Worm (Caenorhabditis elegans): ENCODE results near the gene srv-26.
"Not testable (repeated sequence)": the region's sequence is repeated elsewhere in the genome, so short reads cannot be mapped to it uniquely, and the experiment has no call there.

srv-26 gene

DNA sequence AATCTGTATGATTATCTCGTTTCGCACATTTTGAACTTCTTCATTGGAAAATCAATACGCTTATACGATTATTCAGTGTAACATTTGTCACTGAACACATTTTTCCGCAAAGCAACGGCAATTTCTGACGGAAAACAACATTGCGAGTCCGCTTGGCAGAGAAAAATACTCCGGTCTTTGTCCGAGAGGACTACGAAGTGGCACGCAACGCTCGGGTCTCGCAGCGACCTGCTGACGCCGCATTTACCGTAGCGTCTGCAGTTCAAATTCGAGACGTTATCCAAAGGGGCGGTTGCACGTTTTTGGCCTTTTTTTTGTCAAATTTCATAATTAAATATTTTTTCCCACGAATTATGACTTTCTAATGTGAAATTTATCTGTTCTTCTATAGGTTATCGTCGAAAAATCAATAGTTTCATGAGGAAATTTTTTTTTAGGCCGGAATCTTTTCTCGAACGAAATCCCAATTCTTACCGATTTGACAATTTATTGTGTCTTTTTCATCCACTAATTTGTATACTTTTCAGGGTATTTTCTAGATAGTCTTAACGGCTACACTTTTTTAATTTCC, 22.1 kb upstream of the srv-26 start, which contains the start of gene sqd-1:
Gene sqd-1, plus strand, starts transcription at position 521 of the 571 bp plus-strand sequence.
- TF ChIP-seq W03F9.2 (tag; optimal IDR thresholded peaks at IDR 0.05) (peak; percentile 100), dao-5 (tag; optimal IDR thresholded peaks at IDR 0.05) (no peak), him-1 (tag; optimal IDR thresholded peaks at IDR 0.05) (peak; percentile 86)

ce11 chrIV:6321667-6322066, 20.0 kb upstream of the srv-26 start, which contains the start of gene Y73B6BL.29:
TSS of gene Y73B6BL.29 (plus strand) at chrIV:6321929.
- TF ChIP-seq W03F9.2 (tag; optimal IDR thresholded peaks at IDR 0.05) (peak; percentile 99), dao-5 (tag; optimal IDR thresholded peaks at IDR 0.05) (no peak), him-1 (tag; optimal IDR thresholded peaks at IDR 0.05) (peak; percentile 62)

DNA sequence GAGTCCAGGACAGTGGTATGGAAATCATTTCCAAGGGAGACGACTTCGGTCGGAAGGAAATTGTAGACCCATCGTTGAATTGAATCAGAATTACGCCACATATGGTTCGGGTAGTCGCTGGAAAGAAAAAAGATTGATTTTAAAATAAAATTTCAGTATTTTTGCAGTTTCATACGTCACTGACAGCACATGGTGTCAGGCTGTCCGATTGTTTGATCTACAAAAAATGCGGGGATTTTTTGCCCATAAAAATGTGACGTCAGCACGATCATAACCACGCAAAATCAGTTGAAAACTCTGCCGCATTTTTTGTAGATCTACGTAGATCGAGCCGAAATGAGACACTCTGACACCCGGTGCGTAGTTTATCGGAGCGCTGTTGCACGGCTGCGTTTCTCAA, 15.7 kb upstream of the srv-26 start, which contains the start of gene Y73B6BL.12:
Gene Y73B6BL.12, minus strand, starts transcription at position 101 of the 400 bp plus-strand sequence.
- not testable (repeated sequence) for TF ChIP-seq him-1, dao-5, W03F9.2 (tag; optimal IDR thresholded peaks at IDR 0.05)

DNA sequence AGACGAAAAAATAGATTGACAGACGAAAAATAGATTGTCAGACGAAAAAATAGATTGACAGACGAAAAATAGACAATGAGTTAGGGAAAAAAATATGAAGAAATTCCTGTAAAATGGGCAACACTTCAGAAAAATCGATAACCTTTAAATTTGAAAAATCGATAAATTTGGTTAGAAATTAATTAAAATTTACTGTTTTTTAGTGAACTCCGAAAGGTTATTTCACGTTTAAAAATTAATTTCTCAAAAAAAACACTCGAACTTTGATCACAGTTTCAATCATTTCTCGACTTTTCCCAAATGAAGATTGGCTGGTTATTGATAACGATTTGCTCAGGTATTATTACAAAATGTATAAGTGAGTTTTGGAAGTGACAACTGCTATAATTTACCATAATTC, 5.8 kb upstream of the srv-26 start, which contains the start of gene csp-2:
Gene csp-2, plus strand, starts transcription at position 301 of the 400 bp plus-strand sequence.
- TF ChIP-seq dao-5 (tag; optimal IDR thresholded peaks at IDR 0.05), result no peak
- TF ChIP-seq him-1 (tag; optimal IDR thresholded peaks at IDR 0.05), result no peak
- no peak for TF ChIP-seq W03F9.2 (tag; optimal IDR thresholded peaks at IDR 0.05)

DNA sequence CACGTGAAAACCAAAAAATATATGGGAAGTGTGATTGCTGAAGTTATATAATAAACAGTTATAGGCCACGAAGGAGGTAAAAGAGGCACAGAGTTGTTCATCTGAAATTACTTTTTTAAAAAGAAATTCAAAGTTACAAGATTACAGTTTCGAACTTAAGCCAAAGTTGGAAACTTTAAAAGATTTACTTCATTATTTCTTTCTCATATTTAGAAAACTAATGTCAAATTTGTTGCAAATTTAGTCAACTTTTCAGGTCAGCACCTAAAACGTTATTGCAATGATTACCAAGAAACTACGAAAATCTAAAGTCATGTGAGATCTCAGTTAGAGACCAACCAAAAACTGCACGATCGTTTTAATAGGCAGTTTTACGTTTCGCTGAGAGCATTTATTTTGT, 2.0 kb upstream of the srv-26 start, which contains the start of gene srv-25:
Gene srv-25, minus strand, starts transcription at position 101 of the 400 bp plus-strand sequence.
- no peak for TF ChIP-seq him-1 (tag; optimal IDR thresholded peaks at IDR 0.05)
- TF ChIP-seq W03F9.2 (tag; optimal IDR thresholded peaks at IDR 0.05), result no peak
- no peak for TF ChIP-seq dao-5 (tag; optimal IDR thresholded peaks at IDR 0.05)

DNA sequence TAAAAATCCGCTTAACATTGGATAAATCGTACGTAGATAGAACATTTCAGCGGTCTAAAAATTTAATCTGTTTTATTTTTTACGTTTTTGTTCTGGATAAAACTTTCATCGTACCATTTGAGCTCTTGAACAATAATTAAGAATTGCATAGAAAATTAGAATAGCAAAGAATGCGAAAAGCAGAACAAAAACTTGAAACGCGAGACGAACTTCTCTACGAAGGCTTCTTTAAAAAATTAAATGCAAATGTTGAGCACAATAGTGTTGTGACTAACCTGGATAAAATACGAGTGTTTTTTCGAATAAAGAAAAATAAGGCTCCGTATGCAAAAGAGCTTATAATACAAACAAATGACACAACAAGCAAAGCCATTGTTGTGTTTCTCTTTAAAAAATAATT, 2.1 kb downstream of the srv-26 start:
- TF ChIP-seq him-1 (tag; optimal IDR thresholded peaks at IDR 0.05), result no peak
- no peak for TF ChIP-seq W03F9.2 (tag; optimal IDR thresholded peaks at IDR 0.05)
- TF ChIP-seq dao-5 (tag; optimal IDR thresholded peaks at IDR 0.05), result no peak

DNA sequence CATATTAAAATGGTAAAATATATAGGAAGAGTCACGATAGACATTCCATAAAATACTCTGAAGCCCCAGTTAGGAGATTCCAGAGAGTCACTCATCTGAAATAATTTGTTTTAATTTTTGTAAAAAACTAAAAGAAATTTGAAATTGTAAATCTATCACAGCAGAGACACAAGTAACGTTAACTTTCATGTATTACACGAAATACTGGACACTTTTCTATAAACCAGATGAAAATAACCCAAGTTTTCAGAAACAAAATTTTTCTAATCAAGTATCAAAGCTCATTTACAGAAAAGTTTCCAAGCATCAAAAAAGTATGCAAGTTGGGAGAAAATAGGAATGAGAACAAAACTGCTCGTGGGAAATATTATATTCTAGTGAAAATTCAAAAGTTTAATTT, 3.4 kb downstream of the srv-26 start, which contains the start of gene srv-27:
Gene srv-27, minus strand, starts transcription at position 101 of the 400 bp plus-strand sequence.
- TF ChIP-seq him-1 (tag; optimal IDR thresholded peaks at IDR 0.05) (no peak), dao-5 (tag; optimal IDR thresholded peaks at IDR 0.05) (no peak), W03F9.2 (tag; optimal IDR thresholded peaks at IDR 0.05) (no peak)

DNA sequence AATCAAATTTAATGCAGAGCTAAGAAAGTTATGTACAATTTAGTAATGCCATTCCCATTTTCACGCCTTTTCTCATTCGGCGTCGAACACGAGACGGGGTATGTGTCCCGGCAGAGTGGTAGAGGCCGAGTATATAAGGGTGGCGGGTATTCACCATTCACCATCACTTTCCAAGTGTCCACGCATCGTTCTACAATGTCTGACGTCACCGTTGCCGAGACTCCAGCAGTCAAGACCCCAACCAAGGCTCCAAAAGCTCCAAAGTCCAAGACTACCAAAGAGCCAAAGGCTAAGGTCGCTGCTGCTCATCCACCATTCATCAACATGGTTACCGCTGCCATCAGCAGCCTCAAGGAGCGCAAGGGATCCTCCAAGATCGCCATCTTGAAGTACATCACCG, 7.6 kb downstream of the srv-26 start, which contains the start of gene hil-2:
Gene hil-2, plus strand, starts transcription at position 160 of the 400 bp plus-strand sequence.
- TF ChIP-seq dao-5 (tag; optimal IDR thresholded peaks at IDR 0.05) (no peak), W03F9.2 (tag; optimal IDR thresholded peaks at IDR 0.05) (no peak), him-1 (tag; optimal IDR thresholded peaks at IDR 0.05) (no peak)

- no peak for TF ChIP-seq him-1 (tag; optimal IDR thresholded peaks at IDR 0.05)
Observed at ce11 chrIV:6290741-6291140, 10.9 kb downstream of the srv-26 start, which contains the start of gene srv-24. TSS of gene srv-24 (minus strand) at chrIV:6290841.

DNA sequence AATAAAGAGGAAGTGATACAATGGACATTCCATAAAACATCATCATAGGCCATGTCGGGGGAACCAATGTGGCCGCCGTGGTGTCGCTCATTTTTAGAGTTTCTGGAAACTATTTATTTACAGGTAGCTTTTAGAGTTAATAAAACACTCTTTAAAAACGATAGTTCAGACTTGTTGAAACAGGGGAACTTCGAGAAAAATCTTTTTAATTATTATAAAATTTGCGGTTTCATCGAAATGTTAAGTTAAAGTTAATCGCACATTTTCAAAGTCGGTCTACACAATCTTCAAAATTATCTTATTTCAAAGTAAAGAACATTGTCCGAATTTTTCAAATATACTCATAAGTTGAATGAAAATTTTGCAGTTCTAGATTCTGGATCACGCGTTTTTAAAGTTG, 17.4 kb downstream of the srv-26 start, which contains the start of gene ops-1:
Gene ops-1, minus strand, starts transcription at position 101 of the 400 bp plus-strand sequence.
- TF ChIP-seq him-1 (tag; optimal IDR thresholded peaks at IDR 0.05) (no peak), dao-5 (tag; optimal IDR thresholded peaks at IDR 0.05) (no peak), W03F9.2 (tag; optimal IDR thresholded peaks at IDR 0.05) (no peak)

DNA sequence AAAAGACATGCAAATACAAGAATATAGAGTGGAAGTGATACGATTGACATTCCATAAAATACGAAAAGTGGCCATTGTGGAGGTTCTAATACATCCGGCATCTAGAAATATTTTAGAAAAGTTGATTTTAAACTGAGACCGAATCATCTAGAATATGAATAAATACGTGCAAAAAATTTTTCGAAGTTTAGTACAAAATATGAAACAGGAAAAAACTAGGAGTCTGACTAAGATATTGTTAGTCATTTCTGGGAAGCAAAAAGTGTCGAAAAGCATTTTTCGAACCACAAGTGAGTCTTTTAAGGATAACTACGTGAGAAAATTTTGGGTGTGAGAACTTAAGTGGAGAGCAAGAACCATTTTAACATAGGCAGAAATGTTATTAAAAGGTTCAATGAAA, 19.5 kb downstream of the srv-26 start, which contains the start of gene srv-32:
Gene srv-32, minus strand, starts transcription at position 101 of the 400 bp plus-strand sequence.
- TF ChIP-seq W03F9.2 (tag; optimal IDR thresholded peaks at IDR 0.05) (no peak), him-1 (tag; optimal IDR thresholded peaks at IDR 0.05) (no peak), dao-5 (tag; optimal IDR thresholded peaks at IDR 0.05) (no peak)

- TF ChIP-seq W03F9.2 (tag; optimal IDR thresholded peaks at IDR 0.05) (no peak), him-1 (tag; optimal IDR thresholded peaks at IDR 0.05) (no peak)
Observed at ce11 chrIV:6279392-6279791, 22.3 kb downstream of the srv-26 start, which contains the start of gene sams-5. TSS of gene sams-5 (minus strand) at chrIV:6279522.

ce11 chrIV:6275671-6276209, 25.9 kb downstream of the srv-26 start, which contains the start of the genes aat-4 and T13A10.1:
TSS of gene aat-4 (minus strand) at chrIV:6275721.
TSS of gene T13A10.1 (plus strand) at chrIV:6276081.
- TF ChIP-seq him-1 (tag; optimal IDR thresholded peaks at IDR 0.05) (no peak), dao-5 (tag; optimal IDR thresholded peaks at IDR 0.05) (no peak), W03F9.2 (tag; optimal IDR thresholded peaks at IDR 0.05) (no peak)

- TF ChIP-seq dao-5 (tag; optimal IDR thresholded peaks at IDR 0.05), result no peak
- TF ChIP-seq him-1 (tag; optimal IDR thresholded peaks at IDR 0.05), result no peak
- no peak for TF ChIP-seq W03F9.2 (tag; optimal IDR thresholded peaks at IDR 0.05)
Observed at ce11 chrIV:6271923-6272322, 29.7 kb downstream of the srv-26 start, which contains the start of gene srv-31. TSS of gene srv-31 (minus strand) at chrIV:6272023.
